Fruit fly (Drosophila melanogaster): ENCODE results near the gene Cftr.
A peak's percentile ranks its signal among the peaks of the same experiment; 100 is the strongest.

Gene Cftr

dm6 chr3R:24580067-24580962, 36.6 kb upstream of the Cftr start (continued):
- TF ChIP-seq CG7556 (GFP tag; optimal IDR thresholded peaks at IDR 0.05), result peak; percentile 70
- no peak for TF ChIP-seq corto (GFP tag; optimal IDR thresholded peaks at IDR 0.05)
- no peak for TF ChIP-seq Hand (GFP tag; optimal IDR thresholded peaks at IDR 0.05)
- TF ChIP-seq fd96Cb (tag; optimal IDR thresholded peaks at IDR 0.05), result peak; percentile 43
- TF ChIP-seq nmo (GFP tag; optimal IDR thresholded peaks at IDR 0.05), result peak; percentile 64
- TF ChIP-seq CG8281 (tag; optimal IDR thresholded peaks at IDR 0.05), result no peak
- no peak for TF ChIP-seq CG3065 (GFP tag; optimal IDR thresholded peaks at IDR 0.05)
- TF ChIP-seq az2 (GFP tag; optimal IDR thresholded peaks at IDR 0.05), result peak; percentile 41
- peak; percentile 75; the same call in 2 of the 3 replicates for TF ChIP-seq mld (GFP tag; IDR thresholded peaks at IDR 0.05; ENCODE audit: partially characterized antibody)
- TF ChIP-seq hkb (optimal IDR thresholded peaks at IDR 0.05), result no peak
- TF ChIP-seq hkb (GFP tag; IDR thresholded peaks at IDR 0.05), result no peak
- peak in 1 of 3 experiments; percentile 74 for TF ChIP-seq lola (GFP tag; optimal IDR thresholded peaks at IDR 0.05)
- TF ChIP-seq Pdp1 (GFP tag; optimal IDR thresholded peaks at IDR 0.05), result peak in 1 of 2 experiments; percentile 14
- TF ChIP-seq H2.0 (GFP tag; IDR thresholded peaks at IDR 0.05), result no peak
- TF ChIP-seq Opbp (GFP tag; IDR thresholded peaks at IDR 0.05; ENCODE audit: partially characterized antibody), result no peak; the same call in 1 of the 3 replicates
- TF ChIP-seq Hmx (GFP tag; optimal IDR thresholded peaks at IDR 0.05), result peak; percentile 2
- TF ChIP-seq CG17359 (tag; optimal IDR thresholded peaks at IDR 0.05), result no peak
- TF ChIP-seq CG34224 (GFP tag; IDR thresholded peaks at IDR 0.05; ENCODE audit: partially characterized antibody), result no peak
- no peak for TF ChIP-seq dati (GFP tag; IDR thresholded peaks at IDR 0.05)
- TF ChIP-seq CG10274 (GFP tag; optimal IDR thresholded peaks at IDR 0.05), result no peak
- no peak for TF ChIP-seq zen2 (GFP tag; IDR thresholded peaks at IDR 0.05; ENCODE audit: partially characterized antibody)
- TF ChIP-seq CG1529 (GFP tag; optimal IDR thresholded peaks at IDR 0.05), result peak; percentile 12
- TF ChIP-seq lilli (GFP tag; optimal IDR thresholded peaks at IDR 0.05), result no peak
- TF ChIP-seq CG4282 (GFP tag; optimal IDR thresholded peaks at IDR 0.05), result no peak
- TF ChIP-seq CG32532 (GFP tag; IDR thresholded peaks at IDR 0.05), result no peak
- TF ChIP-seq TFAM (GFP tag; optimal IDR thresholded peaks at IDR 0.05), result no peak
- no peak for TF ChIP-seq her (GFP tag; optimal IDR thresholded peaks at IDR 0.05)
- TF ChIP-seq sens-2 (GFP tag; IDR thresholded peaks at IDR 0.05), result 0 out of 2 replicates have a peak, but pooled peaks have one; percentile 3
- TF ChIP-seq Blimp-1 (GFP tag; optimal IDR thresholded peaks at IDR 0.05), result peak; percentile 55
- no peak for TF ChIP-seq scrt (GFP tag; optimal IDR thresholded peaks at IDR 0.05)
- peak; percentile 76 for TF ChIP-seq CG9727 (GFP tag; optimal IDR thresholded peaks at IDR 0.05)
- TF ChIP-seq gro (GFP tag; optimal IDR thresholded peaks at IDR 0.05), result no peak
- no peak for TF ChIP-seq ssp (GFP tag; IDR thresholded peaks at IDR 0.05)
- no peak for TF ChIP-seq Aef1 (GFP tag; IDR thresholded peaks at IDR 0.05)
- TF ChIP-seq gfzf (GFP tag; optimal IDR thresholded peaks at IDR 0.05), result no peak
- no peak for TF ChIP-seq salm (tag; optimal IDR thresholded peaks at IDR 0.05)
- TF ChIP-seq NK7.1 (GFP tag; optimal IDR thresholded peaks at IDR 0.05), result no peak
- no peak for TF ChIP-seq slbo (GFP tag; IDR thresholded peaks at IDR 0.05)

- TF ChIP-seq wor (GFP tag; IDR thresholded peaks at IDR 0.05), result no peak
- no peak for TF ChIP-seq CG5953 (GFP tag; IDR thresholded peaks at IDR 0.05)
- no peak for TF ChIP-seq Dll (GFP tag; IDR thresholded peaks at IDR 0.05; ENCODE audit: partially characterized antibody)
- TF ChIP-seq seq (GFP tag; IDR thresholded peaks at IDR 0.05), result peak; percentile 82
- TF ChIP-seq Atf6 (GFP tag; IDR thresholded peaks at IDR 0.05), result 0 out of 2 replicates have a peak, but pooled peaks have one; percentile 17
- TF ChIP-seq Atf-2 (GFP tag; optimal IDR thresholded peaks at IDR 0.05), result no peak
- TF ChIP-seq unpg (GFP tag; optimal IDR thresholded peaks at IDR 0.05), result no peak
- peak; percentile 37; the same call in 1 of the 2 replicates for TF ChIP-seq bbx (GFP tag; IDR thresholded peaks at IDR 0.05; ENCODE audit: partially characterized antibody)
- TF ChIP-seq crol (GFP tag; IDR thresholded peaks at IDR 0.05), result peak; percentile 41; the same call in 1 of the 2 replicates
- peak; percentile 6 for TF ChIP-seq lab (GFP tag; optimal IDR thresholded peaks at IDR 0.05)
- TF ChIP-seq Rx (GFP tag; IDR thresholded peaks at IDR 0.05), result no peak
- TF ChIP-seq mam (GFP tag; optimal IDR thresholded peaks at IDR 0.05), result no peak
- TF ChIP-seq dmrt11E (tag; optimal IDR thresholded peaks at IDR 0.05), result no peak
Observed at dm6 chr3R:24577355-24577754, 33.6 kb upstream of the Cftr start.
